Worm (Caenorhabditis elegans) whole organism, young adult: ENCODE data around the gene kap-1.

ENCODE experiments used
- B0336.3 ChIP-seq: fragments of 200-800 bp; sonication (Bioruptor generic); IDR thresholded peaks from 2 replicates; pipeline ENCODE4 v1.3.6; 2022; ENCODE audit warnings: missing genetic modification characterization, missing compliant biosample characterization
- C06A6.2 ChIP-seq: fragments of 200-800 bp; sonication (Bioruptor generic); conservative IDR thresholded peaks from 2 replicates; pipeline ENCODE4 v1.3.6; 2022; ENCODE audit warnings: missing genetic modification characterization, missing compliant biosample characterization
- F10E7.11 ChIP-seq: sonication (generic microtip); optimal IDR thresholded peaks from 2 replicates; lab custom pipeline; 2017; ENCODE audit warnings: mild to moderate bottlenecking, missing genetic modification characterization, moderate library complexity, missing compliant biosample characterization
- F23B12.7 ChIP-seq: sonication (generic microtip); optimal IDR thresholded peaks from 2 replicates; lab custom pipeline; 2017; ENCODE audit warnings: missing genetic modification characterization, mild to moderate bottlenecking, missing compliant biosample characterization, antibody characterized with exemption, moderate library complexity; ENCODE audit not compliant: insufficient read depth
- F33H1.4 ChIP-seq: fragments of 200-800 bp; sonication (Bioruptor generic); IDR thresholded peaks from 2 replicates; pipeline ENCODE4 v1.3.6; 2022; ENCODE audit warnings: missing genetic modification reagents, missing genetic modification characterization, missing compliant biosample characterization
- F55B11.4 ChIP-seq: sonication (generic microtip); optimal IDR thresholded peaks from 2 replicates; lab custom pipeline; 2016; ENCODE audit warnings: missing compliant biosample characterization, missing genetic modification characterization, borderline replicate concordance; ENCODE audit not compliant: insufficient read depth
- T07F8.4 ChIP-seq: sonication (generic microtip); optimal IDR thresholded peaks from 2 replicates; lab custom pipeline; 2016; ENCODE audit warnings: mild to moderate bottlenecking, missing genetic modification characterization, moderate library complexity, missing compliant biosample characterization
- T26A5.8 ChIP-seq: sonication (generic microtip); optimal IDR thresholded peaks from 2 replicates; lab custom pipeline; 2016; ENCODE audit warnings: missing genetic modification characterization, missing compliant biosample characterization
- Y53F4B.3 ChIP-seq: fragments of 200-800 bp; sonication (Bioruptor generic); IDR thresholded peaks from 2 replicates; pipeline ENCODE4 v1.3.6; 2022; ENCODE audit warnings: missing genetic modification reagents, missing genetic modification characterization, missing compliant biosample characterization
- Y79H2A.3 ChIP-seq: fragments of 200-800 bp; sonication (Bioruptor generic); conservative IDR thresholded peaks from 2 replicates; pipeline ENCODE4 v1.3.6; 2022; ENCODE audit warnings: missing genetic modification reagents, missing genetic modification characterization, missing compliant biosample characterization
- Y95B8A.8 ChIP-seq: fragments of 200-800 bp; sonication (Bioruptor generic); IDR thresholded peaks from 2 replicates; pipeline ENCODE4 v1.3.6; 2022; ENCODE audit warnings: missing genetic modification reagents, missing genetic modification characterization, missing compliant biosample characterization
- ama-1 ChIP-seq, 3 experiments: fragments of 150-350 bp in 1 of 3; sonication (generic microtip) in 2 of 3; optimal IDR thresholded peaks; 2 replicates each; lab custom pipeline; 2014 to 2018; ENCODE audit warnings: missing biosample characterization in 2 of 3, missing genetic modification characterization in 2 of 3, missing genetic modification reagents in 2 of 3
- aptf-3 ChIP-seq: fragments of 200-800 bp; sonication (Bioruptor generic); IDR thresholded peaks from 2 replicates; pipeline ENCODE4 v1.3.6; 2022; ENCODE audit warnings: missing genetic modification characterization, missing compliant biosample characterization
- atf-7 ChIP-seq: sonication (generic microtip); optimal IDR thresholded peaks from 2 replicates; lab custom pipeline; 2017; ENCODE audit warnings: mild to moderate bottlenecking, missing genetic modification characterization, missing compliant biosample characterization
- attf-5 ChIP-seq: fragments of 200-800 bp; sonication (Bioruptor generic); optimal IDR thresholded peaks from 2 replicates; lab custom pipeline; 2018; ENCODE audit warnings: mild to moderate bottlenecking, missing genetic modification characterization, missing compliant biosample characterization
- attf-6 ChIP-seq: fragments of 200-800 bp; sonication (Bioruptor generic); IDR thresholded peaks from 2 replicates; pipeline ENCODE4 v1.3.6; 2022; ENCODE audit warnings: missing genetic modification reagents, missing genetic modification characterization, missing compliant biosample characterization
- ccch-3 ChIP-seq: fragments of 200-800 bp; sonication (Bioruptor generic); optimal IDR thresholded peaks from 2 replicates; lab custom pipeline; 2018; ENCODE audit warnings: mild to moderate bottlenecking, missing genetic modification characterization, missing compliant biosample characterization
- cebp-2 ChIP-seq: fragments of 200-800 bp; sonication (Bioruptor generic); IDR thresholded peaks from 2 replicates; pipeline ENCODE4 v1.3.6; 2022; ENCODE audit warnings: missing genetic modification characterization, missing compliant biosample characterization
- ceh-79 ChIP-seq: sonication (generic microtip); optimal IDR thresholded peaks from 2 replicates; lab custom pipeline; 2017; ENCODE audit warnings: mild to moderate bottlenecking, missing genetic modification characterization, missing compliant biosample characterization
- chd-7 ChIP-seq: sonication (generic microtip); optimal IDR thresholded peaks from 2 replicates; lab custom pipeline; 2016; ENCODE audit warnings: mild to moderate bottlenecking, missing genetic modification characterization, moderate library complexity, missing compliant biosample characterization
- dpl-1 ChIP-seq: fragments of 150-350 bp; optimal IDR thresholded peaks from 2 replicates; lab custom pipeline; 2014; ENCODE audit warnings: missing biosample characterization, missing genetic modification reagents, missing genetic modification characterization
- egl-18 ChIP-seq: fragments of 200-800 bp; sonication (Bioruptor generic); IDR thresholded peaks from 2 replicates; pipeline ENCODE4 v1.3.6; 2022; ENCODE audit warnings: missing genetic modification reagents, missing genetic modification characterization, missing compliant biosample characterization
- ekl-4 ChIP-seq: fragments of 200-800 bp; sonication (Bioruptor generic); IDR thresholded peaks from 2 replicates; pipeline ENCODE4 v1.3.6; 2022; ENCODE audit warnings: missing genetic modification reagents, missing genetic modification characterization, missing compliant biosample characterization
- fkh-3 ChIP-seq: sonication (generic microtip); optimal IDR thresholded peaks from 2 replicates; lab custom pipeline; 2016; ENCODE audit warnings: mild to moderate bottlenecking, missing genetic modification characterization, missing compliant biosample characterization
- gei-17 ChIP-seq: fragments of 200-800 bp; sonication (Bioruptor generic); optimal IDR thresholded peaks from 2 replicates; lab custom pipeline; 2018; ENCODE audit warnings: mild to moderate bottlenecking, missing genetic modification characterization, missing compliant biosample characterization
- hmg-1.2 ChIP-seq: fragments of 200-800 bp; sonication (Bioruptor generic); IDR thresholded peaks from 2 replicates; pipeline ENCODE4 v1.3.6; 2022; ENCODE audit warnings: missing genetic modification reagents, missing genetic modification characterization, missing compliant biosample characterization
- let-607 ChIP-seq, 2 experiments: fragments of 200-800 bp in 1 of 2; sonication (Bioruptor generic) in 1 of 2; sonication (generic microtip) in 1 of 2; optimal IDR thresholded peaks; 2 replicates each; lab custom pipeline; 2016 to 2018; ENCODE audit warnings: mild to moderate bottlenecking in 2 of 2, missing compliant biosample characterization in 2 of 2, missing genetic modification characterization in 2 of 2, moderate library complexity in 2 of 2, missing genotype in 1 of 2
- lin-40 ChIP-seq: sonication (generic microtip); optimal IDR thresholded peaks from 2 replicates; lab custom pipeline; 2016; ENCODE audit warnings: missing genetic modification characterization, mild to moderate bottlenecking, missing compliant biosample characterization, missing genotype, missing genetic modification reagents
- lir-1 ChIP-seq: fragments of 200-800 bp; sonication (Bioruptor generic); conservative IDR thresholded peaks from 2 replicates; pipeline ENCODE4 v1.3.6; 2022; ENCODE audit warnings: missing genetic modification reagents, missing genetic modification characterization, missing compliant biosample characterization
- lsl-1 ChIP-seq: fragments of 200-800 bp; sonication (Bioruptor generic); optimal IDR thresholded peaks from 2 replicates; lab custom pipeline; 2018; ENCODE audit warnings: mild to moderate bottlenecking, missing genetic modification characterization, moderate library complexity, missing compliant biosample characterization
- nfya-1 ChIP-seq: sonication (generic microtip); optimal IDR thresholded peaks from 2 replicates; lab custom pipeline; 2017; ENCODE audit warnings: antibody characterized with exemption, missing compliant biosample characterization, missing genetic modification characterization, borderline replicate concordance; ENCODE audit not compliant: insufficient read depth
- nfya-2 ChIP-seq: fragments of 200-800 bp; sonication (Bioruptor generic); IDR thresholded peaks from 2 replicates; pipeline ENCODE4 v1.3.6; 2022; ENCODE audit warnings: missing genetic modification reagents, missing genetic modification characterization, missing compliant biosample characterization
- nfyb-1 ChIP-seq: fragments of 200-800 bp; sonication (Bioruptor generic); IDR thresholded peaks from 2 replicates; pipeline ENCODE4 v1.3.6; 2022; ENCODE audit warnings: missing genetic modification reagents, missing genetic modification characterization, missing compliant biosample characterization
- nhr-80 ChIP-seq: sonication (generic microtip); optimal IDR thresholded peaks from 2 replicates; lab custom pipeline; 2016; ENCODE audit warnings: missing genetic modification characterization, missing compliant biosample characterization
- rcor-1 ChIP-seq: fragments of 200-800 bp; sonication (Bioruptor generic); IDR thresholded peaks from 2 replicates; pipeline ENCODE4 v1.3.6; 2022; ENCODE audit warnings: missing genetic modification reagents, missing genetic modification characterization, missing compliant biosample characterization
- rec-8 ChIP-seq, 2 experiments: sonication (generic microtip); optimal IDR thresholded peaks; 2 replicates each; lab custom pipeline; 2016; ENCODE audit warnings: mild to moderate bottlenecking in 2 of 2, missing genetic modification characterization in 2 of 2, missing genetic modification reagents in 2 of 2, missing genotype in 2 of 2, missing biosample characterization in 1 of 2, missing compliant biosample characterization in 1 of 2, moderate library complexity in 1 of 2
- rpc-1 ChIP-seq, 2 experiments: fragments of 150-350 bp in 1 of 2; sonication (generic microtip) in 1 of 2; optimal IDR thresholded peaks; 2 replicates each; lab custom pipeline; 2014 to 2018; ENCODE audit warnings: missing biosample characterization in 1 of 2, missing genetic modification characterization in 1 of 2, missing genetic modification reagents in 1 of 2, missing genotype in 1 of 2
- sdz-38 ChIP-seq: sonication (generic microtip); optimal IDR thresholded peaks from 2 replicates; lab custom pipeline; 2016; ENCODE audit warnings: missing genotype, missing genetic modification characterization, missing compliant biosample characterization
- sea-2 ChIP-seq: fragments of 200-800 bp; sonication (Bioruptor generic); IDR thresholded peaks from 2 replicates; pipeline ENCODE4 v1.3.6; 2022; ENCODE audit warnings: missing genetic modification characterization, missing compliant biosample characterization
- snpc-1.1 ChIP-seq: sonication (generic microtip); optimal IDR thresholded peaks from 2 replicates; lab custom pipeline; 2017; ENCODE audit warnings: missing genetic modification characterization, mild to moderate bottlenecking, missing compliant biosample characterization, antibody characterized with exemption, moderate library complexity, missing genotype, missing genetic modification reagents; ENCODE audit not compliant: insufficient read depth
- snpc-1.3 ChIP-seq: sonication (generic microtip); optimal IDR thresholded peaks from 2 replicates; lab custom pipeline; 2017; ENCODE audit warnings: missing genetic modification characterization, mild to moderate bottlenecking, missing compliant biosample characterization, antibody characterized with exemption, moderate library complexity, missing genotype, missing genetic modification reagents; ENCODE audit not compliant: insufficient read depth
- somi-1 ChIP-seq: fragments of 200-800 bp; sonication (Bioruptor generic); optimal IDR thresholded peaks from 2 replicates; lab custom pipeline; 2018; ENCODE audit warnings: mild to moderate bottlenecking, missing genetic modification characterization, missing compliant biosample characterization
- ztf-18 ChIP-seq: sonication (generic microtip); optimal IDR thresholded peaks from 2 replicates; lab custom pipeline; 2016; ENCODE audit warnings: missing genotype, mild to moderate bottlenecking, missing genetic modification characterization, missing compliant biosample characterization
- ztf-28 ChIP-seq: fragments of 200-800 bp; sonication (Bioruptor generic); IDR thresholded peaks from 2 replicates; pipeline ENCODE4 v1.3.6; 2022; ENCODE audit warnings: missing genetic modification reagents, missing genetic modification characterization, missing compliant biosample characterization
- ztf-3 ChIP-seq: fragments of 200-800 bp; sonication (Bioruptor generic); optimal IDR thresholded peaks from 2 replicates; lab custom pipeline; 2018; ENCODE audit warnings: mild to moderate bottlenecking, missing genetic modification characterization, missing compliant biosample characterization

The kap-1 gene

DNA sequence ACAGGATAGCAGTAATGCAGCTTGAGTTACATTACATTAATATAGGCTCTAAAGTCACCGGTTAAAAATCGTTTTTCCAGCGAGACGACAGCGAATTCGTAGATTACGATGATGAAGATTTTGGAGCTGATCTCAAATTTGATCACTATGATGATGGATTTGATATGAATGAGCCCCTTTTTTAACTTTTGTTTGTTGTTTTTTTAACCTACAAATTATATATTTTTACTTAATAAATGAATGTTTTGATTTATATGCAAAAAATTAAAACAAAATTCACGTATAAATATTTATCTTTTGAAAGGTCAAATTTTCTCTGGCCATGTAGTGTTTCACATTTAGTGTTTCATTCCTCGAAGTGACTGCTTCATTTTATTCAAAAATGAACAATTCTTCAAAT lies 4.8 kb downstream of the kap-1 start, which contains the start of gene F08F8.6:
Gene F08F8.6, plus strand, starts transcription at position 301 of the 400 bp plus-strand sequence.
- no peak for TF ChIP-seq sdz-38 (tag; lab: Kevin White, UChicago)
- TF ChIP-seq attf-6 (GFP tag; lab: Robert Waterston, UW), result no peak
- TF ChIP-seq ccch-3 (GFP tag; lab: Kevin White, UChicago), result no peak
- TF ChIP-seq let-607 (tag; optimal IDR thresholded peaks at IDR 0.05; lab: Kevin White, UChicago), result no peak
- TF ChIP-seq lir-1, result no peak
- no peak for TF ChIP-seq Y53F4B.3 (GFP tag; lab: Robert Waterston, UW)
- no peak for TF ChIP-seq F10E7.11 (tag; lab: Kevin White, UChicago)
- no peak for TF ChIP-seq rec-8 (tag; optimal IDR thresholded peaks at IDR 0.05; lab: Kevin White, UChicago)
- TF ChIP-seq ceh-79 (tag; lab: Kevin White, UChicago), result no peak
- no peak for TF ChIP-seq nfya-1 (tag; lab: Kevin White, UChicago)
- no peak for TF ChIP-seq B0336.3 (GFP tag; lab: Robert Waterston, UW)
- TF ChIP-seq F33H1.4, result no peak
- no peak for TF ChIP-seq F23B12.7 (tag; lab: Kevin White, UChicago)
- TF ChIP-seq C06A6.2 (GFP tag; lab: Robert Waterston, UW), result no peak
- TF ChIP-seq rpc-1 (optimal IDR thresholded peaks at IDR 0.05; lab: Kevin White, UChicago), result no peak
- no peak for TF ChIP-seq rpc-1 (tag; optimal IDR thresholded peaks at IDR 0.05; lab: Kevin White, UChicago)
- TF ChIP-seq Y79H2A.3 (GFP tag; lab: Robert Waterston, UW), result no peak
- no peak for TF ChIP-seq cebp-2 (GFP tag; lab: Robert Waterston, UW)
- no peak for TF ChIP-seq hmg-1.2 (GFP tag; lab: Robert Waterston, UW)
- no peak for TF ChIP-seq snpc-1.1 (tag; lab: Kevin White, UChicago)

DNA sequence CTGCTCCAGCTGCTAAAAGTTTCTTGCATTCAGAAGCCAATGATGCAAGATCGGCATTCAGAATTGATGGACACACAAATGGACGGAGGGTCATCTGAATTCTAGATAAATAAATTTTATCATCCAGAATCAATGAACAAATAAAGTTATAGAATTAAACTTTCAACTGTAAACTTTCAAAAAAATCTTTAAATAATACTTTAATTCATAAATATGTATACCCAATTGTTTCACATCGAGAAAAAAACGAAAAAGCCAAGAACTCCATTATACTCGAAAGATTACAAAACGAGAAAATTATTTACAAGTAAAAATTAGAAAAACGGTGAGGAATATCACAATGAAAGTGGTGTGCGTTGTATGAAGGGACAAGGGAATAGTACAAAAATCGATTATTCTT lies 8.4 kb downstream of the kap-1 start, which contains the start of gene F08F8.7:
Gene F08F8.7, minus strand, starts transcription at position 101 of the 400 bp plus-strand sequence.
- TF ChIP-seq chd-7 (tag; lab: Kevin White, UChicago), result no peak
- TF ChIP-seq atf-7 (tag; lab: Kevin White, UChicago), result no peak
- no peak for TF ChIP-seq fkh-3 (tag; lab: Kevin White, UChicago)
- TF ChIP-seq T26A5.8 (tag; lab: Kevin White, UChicago), result no peak
- no peak for TF ChIP-seq gei-17 (GFP tag; lab: Kevin White, UChicago)
- no peak for TF ChIP-seq sea-2 (GFP tag; lab: Robert Waterston, UW)
- no peak for TF ChIP-seq ztf-28 (GFP tag; lab: Robert Waterston, UW)
- no peak for TF ChIP-seq snpc-1.3 (tag; lab: Kevin White, UChicago)
- no peak for TF ChIP-seq F55B11.4
- TF ChIP-seq nhr-80 (tag; lab: Kevin White, UChicago), result no peak
- TF ChIP-seq lsl-1 (GFP tag; lab: Kevin White, UChicago), result no peak
- no peak for TF ChIP-seq ztf-18 (tag; lab: Kevin White, UChicago)
- no peak for TF ChIP-seq dpl-1 (GFP tag; lab: Kevin White, UChicago)
- no peak for TF ChIP-seq Y53F4B.3 (GFP tag; lab: Robert Waterston, UW)
- no peak for TF ChIP-seq aptf-3 (GFP tag; lab: Robert Waterston, UW)
- TF ChIP-seq attf-5, result no peak
- TF ChIP-seq nfyb-1 (GFP tag; lab: Robert Waterston, UW), result no peak
- TF ChIP-seq hmg-1.2 (GFP tag; lab: Robert Waterston, UW), result no peak

- TF ChIP-seq ama-1 (optimal IDR thresholded peaks at IDR 0.05; lab: Kevin White, UChicago) (no peak), ama-1 (GFP tag; optimal IDR thresholded peaks at IDR 0.05; lab: Kevin White, UChicago) (no peak), ztf-3 (GFP tag; lab: Kevin White, UChicago) (no peak), lin-40 (tag; lab: Kevin White, UChicago) (no peak), rcor-1 (GFP tag; lab: Robert Waterston, UW) (no peak), gei-17 (GFP tag; lab: Kevin White, UChicago) (no peak), ekl-4 (GFP tag; lab: Robert Waterston, UW) (no peak), somi-1 (no peak), lsl-1 (GFP tag; lab: Kevin White, UChicago) (no peak), ccch-3 (GFP tag; lab: Kevin White, UChicago) (no peak), egl-18 (GFP tag; lab: Robert Waterston, UW) (no peak), nfya-2 (no peak), T07F8.4 (no peak), Y95B8A.8 (no peak)
These were observed 10.4 kb downstream of the kap-1 start, which contains the start of gene gos-28 for ce11 chrIII:7349075-7349474. gos-28 (minus strand) TSS chrIII:7349175.
